Worm (Caenorhabditis elegans) whole organism, mixed stage, embryonic: Measurements from ENCODE around the gene ddl-1.
"Not testable (repeated sequence)": the region's sequence is repeated elsewhere in the genome, so short reads cannot be mapped to it uniquely, and the experiment has no call there.

Experiments
- M03D4.4 ChIP-seq: sonication (generic microtip); optimal IDR thresholded peaks from 2 replicates; lab custom pipeline; 2017; ENCODE audit warnings: mild to moderate bottlenecking, missing genetic modification characterization, missing compliant biosample characterization
- bed-3 ChIP-seq: fragments of 200-800 bp; sonication (Bioruptor generic); optimal IDR thresholded peaks from 3 replicates; lab custom pipeline; 2018; ENCODE audit warnings: mild to moderate bottlenecking, missing genetic modification characterization, moderate library complexity, missing compliant biosample characterization
- blmp-1 ChIP-seq: fragments of 150-350 bp; optimal IDR thresholded peaks from 2 replicates; lab custom pipeline; 2014; ENCODE audit warnings: missing biosample characterization, missing genetic modification characterization
- ceh-39 ChIP-seq: fragments of 150-350 bp; optimal IDR thresholded peaks from 2 replicates; lab custom pipeline; 2014; ENCODE audit warnings: missing biosample characterization, missing genetic modification characterization
- ceh-83 ChIP-seq: fragments of 200-800 bp; sonication (Bioruptor generic); optimal IDR thresholded peaks from 2 replicates; lab custom pipeline; 2018; ENCODE audit warnings: mild to moderate bottlenecking, missing genetic modification characterization, missing compliant biosample characterization
- ces-1 ChIP-seq: fragments of 150-350 bp; optimal IDR thresholded peaks from 2 replicates; lab custom pipeline; 2014; ENCODE audit warnings: missing biosample characterization, missing genetic modification reagents, missing genetic modification characterization
- cnd-1 ChIP-seq: fragments of 200-800 bp; sonication (Bioruptor generic); optimal IDR thresholded peaks from 2 replicates; lab custom pipeline; 2018; ENCODE audit warnings: mild to moderate bottlenecking, missing genetic modification characterization, missing compliant biosample characterization
- drap-1 ChIP-seq: fragments of 200-800 bp; sonication (Bioruptor generic); optimal IDR thresholded peaks from 3 replicates; lab custom pipeline; 2018; ENCODE audit warnings: mild to moderate bottlenecking, missing genetic modification characterization, missing compliant biosample characterization
- elt-3 ChIP-seq: fragments of 150-350 bp; optimal IDR thresholded peaks from 2 replicates; lab custom pipeline; 2014; ENCODE audit warnings: missing biosample characterization, missing genetic modification characterization
- lin-13 ChIP-seq: fragments of 150-350 bp; optimal IDR thresholded peaks from 2 replicates; lab custom pipeline; 2014; ENCODE audit warnings: missing biosample characterization, missing genetic modification characterization
- lin-32 ChIP-seq: fragments of 200-800 bp; sonication (Bioruptor generic); optimal IDR thresholded peaks from 2 replicates; lab custom pipeline; 2018; ENCODE audit warnings: mild to moderate bottlenecking, missing genetic modification characterization, missing compliant biosample characterization
- lsy-2 ChIP-seq: fragments of 150-350 bp; optimal IDR thresholded peaks from 2 replicates; lab custom pipeline; 2014; ENCODE audit warnings: missing biosample characterization, missing genetic modification characterization
- mab-5 ChIP-seq: fragments of 150-350 bp; optimal IDR thresholded peaks from 2 replicates; lab custom pipeline; 2014; ENCODE audit warnings: missing biosample characterization, missing genetic modification characterization
- mls-2 ChIP-seq: sonication (generic microtip); optimal IDR thresholded peaks from 2 replicates; lab custom pipeline; 2016; ENCODE audit warnings: mild to moderate bottlenecking, missing genetic modification characterization, moderate library complexity, missing compliant biosample characterization
- nhr-12 ChIP-seq: fragments of 150-350 bp; optimal IDR thresholded peaks from 2 replicates; lab custom pipeline; 2014; ENCODE audit warnings: missing biosample characterization, missing genetic modification characterization
- nhr-2 ChIP-seq: fragments of 150-350 bp; optimal IDR thresholded peaks from 2 replicates; lab custom pipeline; 2014; ENCODE audit warnings: missing biosample characterization, missing genetic modification characterization
- nhr-237 ChIP-seq: fragments of 150-350 bp; optimal IDR thresholded peaks from 2 replicates; lab custom pipeline; 2014; ENCODE audit warnings: missing biosample characterization, missing genetic modification characterization
- nhr-28 ChIP-seq: fragments of 150-350 bp; optimal IDR thresholded peaks from 2 replicates; lab custom pipeline; 2014; ENCODE audit warnings: missing biosample characterization, missing genetic modification characterization
- nhr-76 ChIP-seq: sonication (generic microtip); optimal IDR thresholded peaks from 2 replicates; lab custom pipeline; 2017; ENCODE audit warnings: missing biosample characterization, missing genetic modification characterization
- pha-4 ChIP-seq: fragments of 150-350 bp; optimal IDR thresholded peaks from 2 replicates; lab custom pipeline; 2018; ENCODE audit warnings: missing biosample characterization, missing genetic modification reagents, missing genetic modification characterization
- sem-2 ChIP-seq: fragments of 200-800 bp; sonication (Bioruptor generic); optimal IDR thresholded peaks from 2 replicates; lab custom pipeline; 2018; ENCODE audit warnings: mild to moderate bottlenecking, missing genetic modification characterization, missing compliant biosample characterization
- snpc-4 ChIP-seq: fragments of 150-350 bp; optimal IDR thresholded peaks from 2 replicates; lab custom pipeline; 2014; ENCODE audit warnings: missing biosample characterization, missing genetic modification characterization
- sptf-1 ChIP-seq: sonication (generic microtip); optimal IDR thresholded peaks from 2 replicates; lab custom pipeline; 2017; ENCODE audit warnings: mild to moderate bottlenecking, missing genetic modification characterization, moderate library complexity, missing compliant biosample characterization
- tbx-8 ChIP-seq: fragments of 200-800 bp; sonication (Bioruptor generic); optimal IDR thresholded peaks from 2 replicates; lab custom pipeline; 2018; ENCODE audit warnings: mild to moderate bottlenecking, missing genetic modification characterization, moderate library complexity, missing compliant biosample characterization
- unc-120 ChIP-seq: sonication (generic microtip); optimal IDR thresholded peaks from 2 replicates; lab custom pipeline; 2017; ENCODE audit warnings: missing genetic modification characterization, missing compliant biosample characterization; ENCODE audit not compliant: poor library complexity, severe bottlenecking
- unc-39 ChIP-seq: fragments of 150-350 bp; optimal IDR thresholded peaks from 2 replicates; lab custom pipeline; 2014; ENCODE audit warnings: missing biosample characterization, missing genetic modification characterization
- unc-62 ChIP-seq: fragments of 150-350 bp; optimal IDR thresholded peaks from 2 replicates; lab custom pipeline; 2014; ENCODE audit warnings: missing biosample characterization, missing genetic modification reagents, missing genetic modification characterization
- zip-8 ChIP-seq: fragments of 150-350 bp; optimal IDR thresholded peaks from 2 replicates; lab custom pipeline; 2014; ENCODE audit warnings: missing biosample characterization, missing genetic modification characterization
- ztf-11 ChIP-seq: fragments of 150-350 bp; optimal IDR thresholded peaks from 2 replicates; lab custom pipeline; 2014; ENCODE audit warnings: missing biosample characterization, missing genetic modification characterization

The ddl-1 gene

DNA sequence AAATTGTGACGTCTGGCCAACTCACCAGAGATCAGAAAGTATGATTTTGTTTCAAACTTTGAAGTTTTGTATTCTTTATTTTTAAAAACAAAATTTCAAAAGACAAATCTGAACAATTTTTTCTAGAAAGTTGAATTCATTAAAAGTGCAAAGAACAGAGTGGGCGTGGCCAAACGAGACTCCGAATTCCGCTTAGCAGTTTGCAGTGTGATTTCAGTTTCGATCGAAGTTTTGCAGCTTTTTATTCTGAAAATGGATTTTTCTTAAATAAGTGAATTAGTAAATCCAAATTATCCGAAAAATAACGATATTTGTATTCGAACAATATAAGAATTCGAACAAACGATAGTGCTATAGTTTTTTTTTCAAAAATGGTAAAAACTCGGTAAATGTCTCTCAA lies 14.7 kb downstream of the ddl-1 start:
- TF ChIP-seq ceh-39 (tag; lab: Kevin White, UChicago) (no peak), ces-1 (GFP tag; lab: Kevin White, UChicago) (no peak), pha-4 (tag; lab: Kevin White, UChicago) (no peak), tbx-8 (GFP tag; lab: Kevin White, UChicago) (no peak), zip-8 (no peak), nhr-76 (tag; lab: Kevin White, UChicago) (no peak), nhr-12 (tag; lab: Kevin White, UChicago) (no peak), sem-2 (GFP tag; lab: Kevin White, UChicago) (no peak), drap-1 (no peak), ceh-83 (GFP tag; lab: Kevin White, UChicago) (no peak), bed-3 (GFP tag; lab: Kevin White, UChicago) (no peak)

DNA sequence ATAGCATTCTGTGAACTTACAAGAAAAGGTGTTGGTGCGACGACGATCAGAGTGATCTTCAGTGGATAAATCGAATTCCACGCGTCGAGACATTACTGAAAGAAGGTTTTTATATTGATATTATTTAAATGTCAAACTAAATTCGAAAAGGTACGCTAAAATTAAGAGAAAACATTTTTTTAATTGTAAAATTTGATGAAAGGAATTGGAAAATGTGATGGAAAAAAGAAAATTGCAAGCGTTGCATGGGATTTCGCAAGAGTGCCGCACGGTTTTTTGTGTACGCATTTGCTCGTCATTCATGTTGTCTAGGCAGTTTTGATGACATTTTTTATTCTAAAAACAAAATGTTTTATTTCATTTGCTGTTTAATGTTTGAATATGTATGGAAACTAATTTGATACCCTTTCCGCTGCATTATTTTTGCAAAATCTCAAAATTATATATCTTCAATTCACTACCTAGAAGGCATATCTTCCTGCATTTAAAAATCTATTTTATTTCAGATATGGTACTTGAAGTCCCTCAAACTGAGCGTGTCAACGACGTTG lies 17.2 kb downstream of the ddl-1 start, which contains the start of the genes F59E12.6 and npl-4.1:
TSS of gene F59E12.6 (minus strand) at position 101 of the 551 bp plus-strand sequence.
TSS of gene npl-4.1 (plus strand) at position 501 of the 551 bp plus-strand sequence.
- TF ChIP-seq drap-1; mls-2 (tag; lab: Kevin White, UChicago); lin-13: not testable (repeated sequence)

DNA sequence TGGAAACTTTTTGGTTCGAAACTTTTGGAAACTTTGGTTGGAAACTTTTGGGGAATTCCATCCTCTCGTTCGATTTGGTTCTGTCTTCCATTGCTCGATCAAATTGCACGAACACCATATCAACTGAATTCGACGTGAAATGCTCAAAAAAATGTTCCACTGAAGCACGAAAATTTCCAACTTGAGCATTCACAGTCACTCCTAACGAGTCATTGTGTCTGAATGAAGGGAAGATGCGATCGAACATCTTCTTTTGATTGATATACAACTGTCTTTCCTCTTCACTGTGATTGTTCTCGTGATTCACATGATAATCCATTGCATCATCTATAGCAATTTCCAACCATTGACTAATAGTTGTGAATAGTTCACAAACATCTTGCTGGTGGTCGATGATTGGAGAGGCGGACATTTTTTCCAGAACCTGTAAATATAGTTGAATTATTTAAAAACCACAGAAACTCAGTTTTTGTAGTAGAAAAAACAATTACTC lies 19.8 kb downstream of the ddl-1 start, which contains the start of gene F59E12.15:
TSS of gene F59E12.15 (minus strand) at position 51 of the 493 bp plus-strand sequence.
- TF ChIP-seq nhr-2 (tag; lab: Kevin White, UChicago) (no peak), snpc-4 (tag; lab: Kevin White, UChicago) (no peak), pha-4 (tag; lab: Kevin White, UChicago) (no peak), ceh-39 (tag; lab: Kevin White, UChicago) (no peak), nhr-28 (no peak), blmp-1 (no peak), ces-1 (GFP tag; lab: Kevin White, UChicago) (no peak)

DNA sequence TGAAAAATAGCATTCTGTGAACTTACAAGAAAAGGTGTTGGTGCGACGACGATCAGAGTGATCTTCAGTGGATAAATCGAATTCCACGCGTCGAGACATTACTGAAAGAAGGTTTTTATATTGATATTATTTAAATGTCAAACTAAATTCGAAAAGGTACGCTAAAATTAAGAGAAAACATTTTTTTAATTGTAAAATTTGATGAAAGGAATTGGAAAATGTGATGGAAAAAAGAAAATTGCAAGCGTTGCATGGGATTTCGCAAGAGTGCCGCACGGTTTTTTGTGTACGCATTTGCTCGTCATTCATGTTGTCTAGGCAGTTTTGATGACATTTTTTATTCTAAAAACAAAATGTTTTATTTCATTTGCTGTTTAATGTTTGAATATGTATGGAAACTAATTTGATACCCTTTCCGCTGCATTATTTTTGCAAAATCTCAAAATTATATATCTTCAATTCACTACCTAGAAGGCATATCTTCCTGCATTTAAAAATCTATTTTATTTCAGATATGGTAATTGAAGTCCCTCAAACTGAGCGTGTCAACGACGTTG lies 25.7 kb downstream of the ddl-1 start, which contains the start of the genes eif-3.L and npl-4.2:
TSS of gene eif-3.L (minus strand) at position 101 of the 557 bp plus-strand sequence.
TSS of gene npl-4.2 (plus strand) at position 507 of the 557 bp plus-strand sequence.
- TF ChIP-seq ces-1 (GFP tag; lab: Kevin White, UChicago); drap-1; unc-62 (GFP tag; lab: Kevin White, UChicago): not testable (repeated sequence)

DNA sequence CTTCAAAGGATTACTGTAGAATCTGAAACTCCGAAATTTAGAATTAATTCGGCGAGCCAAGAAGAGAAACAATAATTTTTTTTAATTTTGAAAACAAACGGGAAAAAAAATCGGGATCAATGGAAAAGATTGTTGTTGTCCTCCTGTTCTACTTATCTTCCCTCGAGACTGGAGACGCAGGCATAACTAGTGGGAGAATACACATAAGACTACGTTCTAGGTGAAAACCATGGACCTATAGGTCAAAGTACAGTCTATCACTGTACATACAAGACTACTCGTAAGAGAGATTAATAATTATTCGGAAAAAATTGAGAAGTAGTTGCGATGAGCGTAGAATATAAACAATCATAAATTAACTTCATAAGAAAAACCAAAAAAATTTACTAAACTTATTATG lies 28.9 kb downstream of the ddl-1 start, which contains the start of gene dhs-6:
TSS of gene dhs-6 (minus strand) at position 22 of the 400 bp plus-strand sequence.
- TF ChIP-seq tbx-8 (GFP tag; lab: Kevin White, UChicago) (no peak), lin-32 (no peak), bed-3 (GFP tag; lab: Kevin White, UChicago) (no peak), unc-39 (no peak)

DNA sequence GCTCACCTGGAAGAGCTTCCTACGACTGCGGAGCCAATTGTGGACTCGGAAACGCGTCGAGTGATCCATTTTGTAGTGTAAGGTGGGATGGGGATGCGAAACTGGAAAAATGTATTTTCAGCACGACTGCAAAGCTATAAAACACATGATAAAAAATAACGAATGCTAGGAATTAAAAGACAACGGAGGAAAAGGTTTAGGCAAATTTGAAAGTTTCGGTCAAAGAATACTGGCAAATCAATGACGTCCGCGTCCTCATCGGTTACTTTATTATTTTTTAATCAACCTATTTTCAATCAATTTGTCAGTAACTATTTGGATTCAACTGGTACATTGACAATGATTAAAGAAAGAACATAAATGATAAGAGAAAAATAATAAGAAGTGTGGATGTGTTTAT lies 40.4 kb downstream of the ddl-1 start, which contains the start of gene C17G10.7:
TSS of gene C17G10.7 (minus strand) at position 101 of the 400 bp plus-strand sequence.
- TF ChIP-seq sptf-1 (tag; lab: Kevin White, UChicago) (no peak), M03D4.4 (tag; lab: Kevin White, UChicago) (no peak), zip-8 (no peak), bed-3 (GFP tag; lab: Kevin White, UChicago) (no peak), unc-120 (tag; lab: Kevin White, UChicago) (no peak), ztf-11 (no peak), mab-5 (no peak), nhr-237 (tag; lab: Kevin White, UChicago) (no peak), ceh-83 (GFP tag; lab: Kevin White, UChicago) (no peak)

DNA sequence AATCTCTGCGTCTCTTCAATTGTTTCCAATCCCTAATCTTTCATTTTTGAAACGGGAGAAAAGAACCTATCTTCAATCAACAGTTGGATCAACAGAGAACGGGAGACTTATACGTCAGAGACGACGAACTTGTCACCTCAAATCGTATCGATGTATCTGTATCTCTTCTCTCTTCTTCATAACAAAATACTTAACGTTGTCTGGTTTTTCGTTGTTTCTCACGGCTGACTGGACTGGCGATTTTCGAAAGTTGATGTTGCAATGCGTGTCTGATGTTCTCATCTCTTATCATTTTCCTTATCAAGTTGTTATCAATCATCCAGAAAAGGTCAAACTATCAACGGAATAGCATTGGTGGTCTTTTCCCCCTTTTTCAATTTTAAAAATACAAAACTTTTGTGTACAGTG lies 42.6 kb downstream of the ddl-1 start:
- TF ChIP-seq ces-1 (GFP tag; lab: Kevin White, UChicago) = no peak
- no peak for TF ChIP-seq cnd-1
- TF ChIP-seq ceh-39 (tag; lab: Kevin White, UChicago) = no peak
- no peak for TF ChIP-seq bed-3 (GFP tag; lab: Kevin White, UChicago)
- TF ChIP-seq elt-3 (tag; lab: Kevin White, UChicago) = peak; percentile 84
- no peak for TF ChIP-seq mab-5
- no peak for TF ChIP-seq snpc-4 (tag; lab: Kevin White, UChicago)
- TF ChIP-seq M03D4.4 (tag; lab: Kevin White, UChicago) = no peak
- no peak for TF ChIP-seq lsy-2 (tag; lab: Kevin White, UChicago)
- TF ChIP-seq unc-62 (GFP tag; lab: Kevin White, UChicago) = peak; percentile 57
- no peak for TF ChIP-seq unc-39
- TF ChIP-seq, all 35 proteins: peak for 2
